Worm (Caenorhabditis elegans): ENCODE measurements around the gene Y59H11AM.1.

Y59H11AM.1 gene

ce11 chrIV:8585076-8586033, 14.1 kb downstream of the Y59H11AM.1 start, which contains the start of gene catp-7 (continued):
- no peak for TF ChIP-seq pha-4 (GFP tag; IDR thresholded peaks at IDR 0.05)
- no peak for TF ChIP-seq pha-4 (tag; optimal IDR thresholded peaks at IDR 0.05)
- TF ChIP-seq ztf-11 (tag; optimal IDR thresholded peaks at IDR 0.05): no peak
- TF ChIP-seq aly-2 (tag; optimal IDR thresholded peaks at IDR 0.05): no peak
- no peak for TF ChIP-seq saeg-2 (GFP tag; IDR thresholded peaks at IDR 0.05)
- TF ChIP-seq nhr-25 (tag; optimal IDR thresholded peaks at IDR 0.05; ENCODE audit: borderline replicate concordance, insufficient read depth): no peak
- no peak for TF ChIP-seq lsy-2 (tag; optimal IDR thresholded peaks at IDR 0.05)
- TF ChIP-seq ceh-62 (tag; optimal IDR thresholded peaks at IDR 0.05): no peak
- TF ChIP-seq lin-38 (GFP tag; IDR thresholded peaks at IDR 0.05): no peak
- no peak for TF ChIP-seq sdz-12 (GFP tag; optimal IDR thresholded peaks at IDR 0.05)
- no peak for TF ChIP-seq dmd-8 (GFP tag; IDR thresholded peaks at IDR 0.05)
- no peak for TF ChIP-seq daf-8 (GFP tag; IDR thresholded peaks at IDR 0.05)
- TF ChIP-seq fkh-10 (GFP tag; optimal IDR thresholded peaks at IDR 0.05): no peak
- TF ChIP-seq snpc-1.2 (GFP tag; IDR thresholded peaks at IDR 0.05): no peak
- peak; percentile 1 for TF ChIP-seq nhr-77 (tag; optimal IDR thresholded peaks at IDR 0.05)
- TF ChIP-seq ctbp-1 (GFP tag; IDR thresholded peaks at IDR 0.05): no peak
- no peak for TF ChIP-seq F49E8.2 (tag; optimal IDR thresholded peaks at IDR 0.05; ENCODE audit: borderline replicate concordance)
- no peak for TF ChIP-seq F44E2.7 (GFP tag; IDR thresholded peaks at IDR 0.05)
- TF ChIP-seq F10B5.3 (tag; optimal IDR thresholded peaks at IDR 0.05): no peak
- TF ChIP-seq zip-2 (tag; optimal IDR thresholded peaks at IDR 0.05): no peak
- no peak for TF ChIP-seq hmg-1.1 (GFP tag; IDR thresholded peaks at IDR 0.05)
- no peak for TF ChIP-seq Y48G9A.11 (GFP tag; IDR thresholded peaks at IDR 0.05)
- TF ChIP-seq ceh-44 (GFP tag; IDR thresholded peaks at IDR 0.05): no peak
- TF ChIP-seq daf-16 (GFP tag; optimal IDR thresholded peaks at IDR 0.05): no peak
- peak; percentile 88 for TF ChIP-seq daf-16 (tag; optimal IDR thresholded peaks at IDR 0.05)
- TF ChIP-seq lin-29 (GFP tag; IDR thresholded peaks at IDR 0.05): no peak
- peak; percentile 39 for TF ChIP-seq nhr-48 (tag; optimal IDR thresholded peaks at IDR 0.05)
- no peak for TF ChIP-seq mdt-29 (GFP tag; IDR thresholded peaks at IDR 0.05)
- TF ChIP-seq nhr-41 (GFP tag; IDR thresholded peaks at IDR 0.05): no peak
- no peak for TF ChIP-seq nhr-237 (tag; optimal IDR thresholded peaks at IDR 0.05)
- no peak for TF ChIP-seq ceh-28 (tag; optimal IDR thresholded peaks at IDR 0.05)
- TF ChIP-seq zip-11 (GFP tag; IDR thresholded peaks at IDR 0.05): no peak
- no peak for TF ChIP-seq Y75B8A.6 (GFP tag; IDR thresholded peaks at IDR 0.05)
- TF ChIP-seq dmd-6 (GFP tag; IDR thresholded peaks at IDR 0.05): no peak
- TF ChIP-seq nhr-111 (GFP tag; optimal IDR thresholded peaks at IDR 0.05): no peak
- TF ChIP-seq daf-12 (tag; optimal IDR thresholded peaks at IDR 0.05): no peak
- no peak for TF ChIP-seq unc-130 (GFP tag; optimal IDR thresholded peaks at IDR 0.05)
- no peak for TF ChIP-seq gei-8 (GFP tag; optimal IDR thresholded peaks at IDR 0.05)
- no peak for TF ChIP-seq lin-13 (GFP tag; optimal IDR thresholded peaks at IDR 0.05)
- no peak for TF ChIP-seq nhr-11 (tag; optimal IDR thresholded peaks at IDR 0.05)
- TF ChIP-seq ceh-32 (tag; optimal IDR thresholded peaks at IDR 0.05; ENCODE audit: poor library complexity): no peak
- TF ChIP-seq mxl-2 (GFP tag; conservative IDR thresholded peaks at IDR 0.05): no peak
- TF ChIP-seq dve-1 (tag; optimal IDR thresholded peaks at IDR 0.05; ENCODE audit: insufficient read depth): peak; percentile 64
- no peak for TF ChIP-seq madf-5 (GFP tag; IDR thresholded peaks at IDR 0.05)
- TF ChIP-seq hlh-30 (tag; optimal IDR thresholded peaks at IDR 0.05; ENCODE audit: insufficient read depth): peak; percentile 69
- no peak for TF ChIP-seq ama-1 (optimal IDR thresholded peaks at IDR 0.05)
- TF ChIP-seq lir-3 (tag; optimal IDR thresholded peaks at IDR 0.05): no peak
- no peak for TF ChIP-seq zfp-2 (tag; optimal IDR thresholded peaks at IDR 0.05)
- peak; percentile 58 for TF ChIP-seq nhr-102 (tag; optimal IDR thresholded peaks at IDR 0.05)
- TF ChIP-seq lin-39 (tag; optimal IDR thresholded peaks at IDR 0.05): no peak

All from whole organism, L4 larva.